Fruit fly (Drosophila melanogaster) whole organism, pupa: ENCODE results near the gene CG31898.

Experiments used
- CG10348 ChIP-seq: fragments of 200-800 bp; sonication (Bioruptor generic); IDR thresholded peaks from 2 replicates; pipeline ENCODE4 v1.3.6; 2022; ENCODE audit warnings: missing biosample characterization, missing genetic modification characterization
- CG12605 ChIP-seq: fragments of 200-800 bp; sonication (Bioruptor generic); IDR thresholded peaks from 2 replicates; pipeline ENCODE4 v1.3.6; 2022; ENCODE audit warnings: missing biosample characterization, missing genetic modification characterization
- CG13204 ChIP-seq: fragments of 200-800 bp; sonication (Bioruptor generic); optimal IDR thresholded peaks from 2 replicates; lab custom pipeline; 2018; ENCODE audit warnings: missing biosample characterization, mild to moderate bottlenecking, missing genetic modification characterization, moderate library complexity
- CG15710 ChIP-seq: fragments of 200-800 bp; sonication (Bioruptor generic); optimal IDR thresholded peaks from 2 replicates; lab custom pipeline; 2018; ENCODE audit warnings: missing biosample characterization, mild to moderate bottlenecking, missing genetic modification characterization, moderate library complexity
- CG34367 ChIP-seq: fragments of 200-800 bp; sonication (Bioruptor generic); optimal IDR thresholded peaks from 2 replicates; lab custom pipeline; 2018; ENCODE audit warnings: missing biosample characterization, mild to moderate bottlenecking, missing genetic modification characterization
- CG8159 ChIP-seq: fragments of 200-800 bp; sonication (Bioruptor generic); optimal IDR thresholded peaks from 3 replicates; lab custom pipeline; 2018; ENCODE audit warnings: missing biosample characterization, mild to moderate bottlenecking, missing genetic modification characterization, moderate library complexity
- CG8301 ChIP-seq: fragments of 200-800 bp; sonication (Bioruptor generic); optimal IDR thresholded peaks from 2 replicates; lab custom pipeline; 2018; ENCODE audit warnings: missing biosample characterization, mild to moderate bottlenecking, missing genetic modification characterization
- CG9948 ChIP-seq: fragments of 200-800 bp; sonication (Bioruptor generic); optimal IDR thresholded peaks from 2 replicates; lab custom pipeline; 2018; ENCODE audit warnings: missing biosample characterization, mild to moderate bottlenecking, missing genetic modification characterization, moderate library complexity
- EcR ChIP-seq: fragments of 200-800 bp; sonication (Bioruptor generic); optimal IDR thresholded peaks from 3 replicates; lab custom pipeline; 2019; ENCODE audit warnings: missing biosample characterization, missing genetic modification characterization, mild to moderate bottlenecking, moderate library complexity, missing genetic modification reagents
- Pif1A ChIP-seq: fragments of 200-800 bp; sonication (Bioruptor generic); optimal IDR thresholded peaks from 3 replicates; lab custom pipeline; 2016; ENCODE audit warnings: missing biosample characterization, missing genetic modification characterization
- rn ChIP-seq: fragments of 200-800 bp; sonication (Bioruptor generic); IDR thresholded peaks from 2 replicates; pipeline ENCODE4 v1.3.6; 2022; ENCODE audit warnings: missing biosample characterization, missing genetic modification characterization

- TF ChIP-seq Pif1A: no peak
- no peak for TF ChIP-seq CG9948
- TF ChIP-seq CG12605 (GFP tag; lab: Robert Waterston, UW): no peak
- no peak for TF ChIP-seq rn (GFP tag; lab: Robert Waterston, UW)
- TF ChIP-seq EcR (GFP tag; lab: Kevin White, UChicago): no peak
- TF ChIP-seq CG15710: no peak
- no peak for TF ChIP-seq CG10348
- TF ChIP-seq CG8159 (tag; lab: Kevin White, UChicago): no peak
- TF ChIP-seq CG13204: no peak
- no peak for TF ChIP-seq CG8301
- no peak for TF ChIP-seq CG34367
These were observed 24.5 kb downstream of the CG31898 start for dm6 chr2L:8424662-8425208.
